Worm (Caenorhabditis elegans) whole organism, L3 larva: ENCODE data around the gene R07C12.3.

Experiments used
- R02D3.7 ChIP-seq: fragments of 150-350 bp; optimal IDR thresholded peaks from 2 replicates; lab custom pipeline; 2014; ENCODE audit warnings: missing biosample characterization, missing genetic modification characterization
- ZK546.5 ChIP-seq: sonication (generic microtip); optimal IDR thresholded peaks from 2 replicates; lab custom pipeline; 2017; ENCODE audit warnings: missing biosample characterization, missing genetic modification characterization
- ceh-82 ChIP-seq: fragments of 150-350 bp; optimal IDR thresholded peaks from 2 replicates; lab custom pipeline; 2014; ENCODE audit warnings: missing biosample characterization, missing genetic modification characterization
- ceh-9 ChIP-seq: sonication (generic microtip); optimal IDR thresholded peaks from 2 replicates; lab custom pipeline; 2018; ENCODE audit warnings: missing biosample characterization, missing genetic modification characterization
- daf-12 ChIP-seq: fragments of 150-350 bp; optimal IDR thresholded peaks from 2 replicates; lab custom pipeline; 2014; ENCODE audit warnings: missing biosample characterization, missing genetic modification reagents, missing genetic modification characterization
- egl-5 ChIP-seq: fragments of 150-350 bp; optimal IDR thresholded peaks from 2 replicates; lab custom pipeline; 2017; ENCODE audit warnings: missing biosample characterization, missing genetic modification reagents, missing genetic modification characterization, inconsistent platforms
- elt-1 ChIP-seq: fragments of 150-350 bp; optimal IDR thresholded peaks from 2 replicates; lab custom pipeline; 2014; ENCODE audit warnings: missing biosample characterization, missing genetic modification characterization
- elt-2 ChIP-seq: sonication (generic microtip); optimal IDR thresholded peaks from 2 replicates; lab custom pipeline; 2016; ENCODE audit warnings: missing genetic modification reagents, mild to moderate bottlenecking, missing genetic modification characterization, missing compliant biosample characterization
- elt-3 ChIP-seq, 3 experiments: fragments of 150-350 bp in 1 of 3; sonication (generic microtip) in 2 of 3; optimal IDR thresholded peaks; 2 replicates in 2 of 3; 4 replicates in 1 of 3; lab custom pipeline; 2014 to 2017; ENCODE audit warnings: missing biosample characterization in 3 of 3, missing genetic modification characterization in 3 of 3
- eor-1 ChIP-seq, 2 experiments: fragments of 150-350 bp; optimal IDR thresholded peaks; 2 replicates each; lab custom pipeline; 2014 to 2018; ENCODE audit warnings: missing biosample characterization in 2 of 2, missing genetic modification characterization in 2 of 2
- fkh-10 ChIP-seq: sonication (generic microtip); optimal IDR thresholded peaks from 2 replicates; lab custom pipeline; 2017; ENCODE audit warnings: missing biosample characterization, missing genetic modification reagents, missing genetic modification characterization
- fkh-2 ChIP-seq: fragments of 150-350 bp; optimal IDR thresholded peaks from 2 replicates; lab custom pipeline; 2014; ENCODE audit warnings: missing biosample characterization, missing genetic modification reagents, missing genetic modification characterization
- fos-1 ChIP-seq: fragments of 150-350 bp; optimal IDR thresholded peaks from 2 replicates; lab custom pipeline; 2014; ENCODE audit warnings: missing biosample characterization, missing genetic modification characterization
- hmg-11 ChIP-seq: sonication (generic microtip); optimal IDR thresholded peaks from 2 replicates; lab custom pipeline; 2016; ENCODE audit warnings: missing genetic modification characterization, missing compliant biosample characterization
- jun-1 ChIP-seq: fragments of 150-350 bp; optimal IDR thresholded peaks from 2 replicates; lab custom pipeline; 2014; ENCODE audit warnings: missing biosample characterization, missing genetic modification reagents, missing genetic modification characterization
- lin-15B ChIP-seq: fragments of 150-350 bp; optimal IDR thresholded peaks from 2 replicates; lab custom pipeline; 2014; ENCODE audit warnings: missing biosample characterization, missing genetic modification characterization
- lin-39 ChIP-seq: fragments of 150-350 bp; optimal IDR thresholded peaks from 2 replicates; lab custom pipeline; 2018; ENCODE audit warnings: missing biosample characterization, missing genetic modification reagents, missing genetic modification characterization
- lsy-12 ChIP-seq: sonication (generic microtip); optimal IDR thresholded peaks from 2 replicates; lab custom pipeline; 2016; ENCODE audit warnings: mild to moderate bottlenecking, missing genetic modification characterization, missing compliant biosample characterization
- mml-1 ChIP-seq: fragments of 150-350 bp; sonication (generic microtip); optimal IDR thresholded peaks from 3 replicates; lab custom pipeline; 2014; ENCODE audit warnings: missing biosample characterization, missing genetic modification characterization
- nfya-1 ChIP-seq: sonication (generic microtip); optimal IDR thresholded peaks from 2 replicates; lab custom pipeline; 2017; ENCODE audit warnings: missing genetic modification characterization, mild to moderate bottlenecking, missing compliant biosample characterization, antibody characterized with exemption, moderate library complexity; ENCODE audit not compliant: insufficient read depth
- nhr-11 ChIP-seq: fragments of 150-350 bp; optimal IDR thresholded peaks from 2 replicates; lab custom pipeline; 2014; ENCODE audit warnings: missing biosample characterization, missing genetic modification characterization
- nhr-12 ChIP-seq: fragments of 150-350 bp; optimal IDR thresholded peaks from 2 replicates; lab custom pipeline; 2014; ENCODE audit warnings: missing biosample characterization, missing genetic modification characterization
- nhr-23 ChIP-seq: fragments of 150-350 bp; optimal IDR thresholded peaks from 2 replicates; lab custom pipeline; 2014; ENCODE audit warnings: missing biosample characterization, missing genetic modification reagents, missing genetic modification characterization
- nhr-237 ChIP-seq: fragments of 150-350 bp; optimal IDR thresholded peaks from 2 replicates; lab custom pipeline; 2014; ENCODE audit warnings: missing biosample characterization, missing genetic modification characterization
- nhr-25 ChIP-seq: sonication (generic microtip); optimal IDR thresholded peaks from 2 replicates; lab custom pipeline; 2017; ENCODE audit warnings: missing biosample characterization, missing genetic modification characterization
- nhr-28 ChIP-seq: fragments of 150-350 bp; optimal IDR thresholded peaks from 2 replicates; lab custom pipeline; 2014; ENCODE audit warnings: missing biosample characterization, missing genetic modification characterization
- nhr-67 ChIP-seq: fragments of 150-350 bp; optimal IDR thresholded peaks from 2 replicates; lab custom pipeline; 2014; ENCODE audit warnings: missing biosample characterization, missing genetic modification characterization
- nhr-76 ChIP-seq: fragments of 150-350 bp; sonication (generic microtip); optimal IDR thresholded peaks from 5 replicates; lab custom pipeline; 2014; ENCODE audit warnings: missing biosample characterization, missing genetic modification characterization
- nhr-77 ChIP-seq: fragments of 150-350 bp; optimal IDR thresholded peaks from 2 replicates; lab custom pipeline; 2014; ENCODE audit warnings: missing biosample characterization, missing genetic modification characterization
- pha-4 ChIP-seq: fragments of 150-350 bp; optimal IDR thresholded peaks from 2 replicates; lab custom pipeline; 2014; ENCODE audit warnings: missing biosample characterization, missing genetic modification reagents, missing genetic modification characterization
- pqm-1 ChIP-seq: fragments of 150-350 bp; optimal IDR thresholded peaks from 2 replicates; lab custom pipeline; 2017; ENCODE audit warnings: missing biosample characterization, missing genetic modification characterization, inconsistent platforms
- skn-1 ChIP-seq: fragments of 150-350 bp; optimal IDR thresholded peaks from 2 replicates; lab custom pipeline; 2014; ENCODE audit warnings: missing biosample characterization, missing genetic modification characterization
- snpc-4 ChIP-seq: fragments of 150-350 bp; optimal IDR thresholded peaks from 2 replicates; lab custom pipeline; 2014; ENCODE audit warnings: missing biosample characterization, missing genetic modification characterization
- tbx-2 ChIP-seq: sonication (generic microtip); optimal IDR thresholded peaks from 2 replicates; lab custom pipeline; 2016; ENCODE audit warnings: mild to moderate bottlenecking, missing genetic modification characterization, missing compliant biosample characterization
- unc-39 ChIP-seq: sonication (generic microtip); optimal IDR thresholded peaks from 4 replicates; lab custom pipeline; 2017; ENCODE audit warnings: missing biosample characterization, missing genetic modification characterization
- ztf-11 ChIP-seq: fragments of 150-350 bp; optimal IDR thresholded peaks from 2 replicates; lab custom pipeline; 2014; ENCODE audit warnings: missing biosample characterization, missing genetic modification characterization

Gene R07C12.3

DNA sequence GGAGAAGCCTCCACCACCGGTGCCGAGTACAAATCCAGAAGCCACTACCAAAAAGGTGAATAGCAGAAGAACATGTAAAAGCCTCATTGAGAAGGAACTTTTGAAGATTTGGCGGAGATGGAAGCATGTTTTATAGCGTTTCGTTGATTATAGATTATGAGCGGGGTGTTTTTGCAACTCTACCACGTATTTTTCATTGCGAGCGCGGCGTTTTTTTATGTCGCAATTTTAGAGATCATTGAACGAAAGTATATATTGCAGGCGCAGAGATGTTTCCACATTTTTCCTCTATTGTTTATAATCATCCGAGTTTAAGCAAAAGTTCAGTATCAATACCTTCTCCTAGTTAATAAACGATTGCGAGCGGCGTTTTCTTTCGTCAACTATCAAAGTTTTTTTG lies 9.1 kb upstream of the R07C12.3 start, which contains the start of gene F49F1.17:
Gene F49F1.17 (minus strand): TSS at position 101 of the 400 bp plus-strand sequence.
- TF ChIP-seq nhr-76 (tag; lab: Kevin White, UChicago) (no peak), eor-1 (tag; optimal IDR thresholded peaks at IDR 0.05; lab: Kevin White, UChicago) (no peak), fkh-2 (tag; lab: Kevin White, UChicago) (no peak), nhr-237 (no peak), ztf-11 (tag; lab: Kevin White, UChicago) (no peak), pha-4 (tag; lab: Kevin White, UChicago) (no peak), elt-1 (no peak), lin-15B (tag; lab: Kevin White, UChicago) (no peak), snpc-4 (tag; lab: Kevin White, UChicago) (no peak), lsy-12 (no peak), ceh-9 (tag; lab: Kevin White, UChicago) (no peak), skn-1 (tag; lab: Kevin White, UChicago) (no peak), tbx-2 (tag; lab: Kevin White, UChicago) (no peak), nhr-67 (no peak), ceh-82 (no peak), nhr-77 (tag; lab: Kevin White, UChicago) (no peak), ZK546.5 (no peak)

DNA sequence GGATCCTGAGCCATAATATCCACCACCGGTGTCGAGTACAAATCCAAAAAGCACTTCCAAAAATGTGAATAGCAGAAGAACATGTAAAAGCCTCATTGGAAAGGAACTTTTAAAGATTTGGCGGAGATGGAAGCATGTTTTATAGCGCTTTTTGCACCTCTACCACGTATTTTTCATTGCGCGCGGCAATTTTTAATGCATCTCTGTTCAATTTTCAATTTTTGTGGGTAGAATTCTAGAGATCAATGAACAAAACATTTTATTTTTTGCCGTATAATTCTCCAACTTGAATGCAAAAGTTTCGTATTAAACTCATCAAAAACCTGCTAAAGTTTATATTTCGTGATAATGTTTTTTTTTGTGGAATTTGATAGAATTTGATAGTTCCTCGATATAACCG lies 7.4 kb upstream of the R07C12.3 start, which contains the start of gene F49F1.9:
Gene F49F1.9 (minus strand): TSS at position 101 of the 400 bp plus-strand sequence.
- TF ChIP-seq fkh-10, result no peak
- TF ChIP-seq mml-1, result no peak
- TF ChIP-seq lin-39 (tag; lab: Kevin White, UChicago), result no peak
- no peak for TF ChIP-seq nhr-12 (tag; lab: Kevin White, UChicago)
- no peak for TF ChIP-seq unc-39
- TF ChIP-seq eor-1 (tag; optimal IDR thresholded peaks at IDR 0.05; lab: Kevin White, UChicago), result no peak
- TF ChIP-seq elt-2 (tag; lab: Kevin White, UChicago), result no peak
- TF ChIP-seq elt-1, result no peak
- no peak for TF ChIP-seq skn-1 (tag; lab: Kevin White, UChicago)
- TF ChIP-seq nhr-28 (tag; lab: Kevin White, UChicago), result no peak
- no peak for TF ChIP-seq nhr-23
- TF ChIP-seq elt-3 (tag; optimal IDR thresholded peaks at IDR 0.05; lab: Kevin White, UChicago), result no peak

DNA sequence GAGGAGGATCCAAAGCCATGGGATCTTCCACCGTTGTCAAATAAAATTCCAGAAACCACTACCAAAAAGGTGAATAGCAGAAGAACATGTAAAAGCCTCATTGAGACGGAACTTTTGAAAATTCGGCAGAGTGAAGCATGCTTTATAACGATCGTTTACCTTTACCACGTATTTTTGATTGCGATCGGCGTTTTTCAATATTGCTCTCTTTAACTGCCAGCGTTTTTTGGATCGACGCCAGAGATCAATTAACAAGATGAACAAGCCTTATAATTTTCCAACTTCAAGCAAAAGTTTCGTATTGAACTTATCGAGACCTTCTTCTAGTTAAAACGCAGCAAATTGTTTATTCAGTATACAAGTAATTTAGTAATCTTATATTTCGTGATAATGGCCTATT lies 5.9 kb upstream of the R07C12.3 start, which contains the start of gene F49F1.10:
Gene F49F1.10 (minus strand): TSS at position 101 of the 400 bp plus-strand sequence.
- TF ChIP-seq nhr-77 (tag; lab: Kevin White, UChicago) (no peak), elt-2 (tag; lab: Kevin White, UChicago) (no peak), lin-15B (tag; lab: Kevin White, UChicago) (no peak), ceh-82 (no peak), nhr-237 (no peak), ceh-9 (tag; lab: Kevin White, UChicago) (no peak), jun-1 (tag; lab: Kevin White, UChicago) (no peak), R02D3.7 (no peak), fos-1 (tag; lab: Kevin White, UChicago) (no peak), ZK546.5 (no peak), pqm-1 (tag; lab: Kevin White, UChicago) (no peak), hmg-11 (tag; lab: Kevin White, UChicago) (no peak), mml-1 (no peak), egl-5 (tag; lab: Kevin White, UChicago) (no peak)

DNA sequence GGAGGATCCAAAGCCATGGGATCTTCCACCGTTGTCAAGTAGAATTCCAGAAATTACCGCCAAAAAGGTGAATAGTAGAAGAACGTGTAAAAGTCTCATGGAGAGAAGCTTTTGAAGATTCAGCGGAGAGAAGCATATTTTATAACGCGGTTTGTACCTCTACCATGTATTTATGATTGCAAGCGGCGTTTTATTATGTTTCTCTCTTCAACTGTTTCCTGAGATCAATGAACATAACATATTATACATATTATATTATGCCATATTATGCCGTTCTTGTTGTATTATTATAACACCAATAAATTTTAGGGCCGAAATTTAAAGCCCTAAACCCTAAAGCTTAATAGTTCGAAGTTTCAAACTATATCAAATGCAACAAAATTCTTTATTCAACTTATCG lies 4.6 kb upstream of the R07C12.3 start, which contains the start of gene F49F1.18:
Gene F49F1.18 (minus strand): TSS at position 101 of the 400 bp plus-strand sequence.
- TF ChIP-seq pha-4 (tag; lab: Kevin White, UChicago) (no peak), nhr-25 (tag; lab: Kevin White, UChicago) (no peak), nhr-12 (tag; lab: Kevin White, UChicago) (no peak), elt-3 (tag; optimal IDR thresholded peaks at IDR 0.05; lab: Kevin White, UChicago) (no peak), nhr-237 (no peak), hmg-11 (tag; lab: Kevin White, UChicago) (no peak), snpc-4 (tag; lab: Kevin White, UChicago) (no peak), nhr-11 (tag; lab: Kevin White, UChicago) (no peak), daf-12 (tag; lab: Kevin White, UChicago) (no peak), nhr-28 (tag; lab: Kevin White, UChicago) (no peak), nhr-67 (no peak), skn-1 (tag; lab: Kevin White, UChicago) (no peak), lin-39 (tag; lab: Kevin White, UChicago) (no peak), ceh-82 (no peak), nfya-1 (no peak), jun-1 (tag; lab: Kevin White, UChicago) (no peak)
